Worm (Caenorhabditis elegans) whole organism, late embryonic: ENCODE data around the gene ZC404.1.

Source experiments
- K02D7.2 ChIP-seq: sonication (generic microtip); optimal IDR thresholded peaks from 2 replicates; lab custom pipeline; 2017; ENCODE audit warnings: mild to moderate bottlenecking, missing genetic modification characterization, missing compliant biosample characterization
- ceh-2 ChIP-seq: sonication (generic microtip); optimal IDR thresholded peaks from 2 replicates; lab custom pipeline; 2016; ENCODE audit warnings: missing genotype, missing genetic modification characterization, missing compliant biosample characterization
- ceh-48 ChIP-seq: sonication (generic microtip); optimal IDR thresholded peaks from 2 replicates; lab custom pipeline; 2016; ENCODE audit warnings: missing genetic modification characterization, inconsistent platforms, missing compliant biosample characterization
- hlh-15 ChIP-seq: sonication (generic microtip); optimal IDR thresholded peaks from 2 replicates; lab custom pipeline; 2016; ENCODE audit warnings: missing genetic modification characterization, missing compliant biosample characterization
- pha-4 ChIP-seq: fragments of 150-350 bp; optimal IDR thresholded peaks from 2 replicates; lab custom pipeline; 2018; ENCODE audit warnings: missing biosample characterization, missing genetic modification reagents, missing genetic modification characterization
- pqm-1 ChIP-seq: sonication (generic microtip); optimal IDR thresholded peaks from 2 replicates; lab custom pipeline; 2016; ENCODE audit warnings: missing genetic modification characterization, missing compliant biosample characterization
- rnt-1 ChIP-seq: sonication (generic microtip); optimal IDR thresholded peaks from 2 replicates; lab custom pipeline; 2016; ENCODE audit warnings: missing genetic modification characterization, missing compliant biosample characterization
- sox-2 ChIP-seq: fragments of 200-800 bp; sonication (Bioruptor generic); IDR thresholded peaks from 2 replicates; pipeline ENCODE4 v1.3.6; 2022; ENCODE audit warnings: missing genetic modification reagents, missing genetic modification characterization, missing compliant biosample characterization
- sox-4 ChIP-seq: sonication (generic microtip); optimal IDR thresholded peaks from 2 replicates; lab custom pipeline; 2017; ENCODE audit warnings: mild to moderate bottlenecking, missing genetic modification characterization, inconsistent platforms, missing compliant biosample characterization

DNA sequence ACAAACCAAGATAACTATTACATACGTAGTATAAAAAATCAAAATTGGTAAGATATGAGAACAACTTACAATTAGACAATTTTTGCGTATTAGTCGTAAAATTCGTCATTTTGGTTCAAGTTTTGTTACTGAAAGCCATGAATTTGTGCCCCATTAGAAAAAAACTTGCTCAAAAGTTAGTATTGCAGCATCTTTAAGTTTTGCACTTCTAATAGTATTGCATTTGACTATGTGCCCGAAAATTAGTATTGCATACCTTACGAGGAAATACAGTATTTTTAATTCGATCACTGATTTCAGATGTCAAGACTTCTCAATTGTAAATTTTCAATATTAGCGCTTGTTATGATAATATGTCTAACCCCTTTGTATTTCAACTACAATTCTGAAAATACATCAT, 27.5 kb downstream of the ZC404.1 start, which contains the start of gene T15B7.8:
- TF ChIP-seq sox-4 (tag; lab: Kevin White, UChicago), result no peak
- TF ChIP-seq rnt-1 (tag; lab: Kevin White, UChicago), result no peak
- no peak for TF ChIP-seq ceh-48 (tag; lab: Kevin White, UChicago)
- TF ChIP-seq pqm-1 (tag; lab: Kevin White, UChicago), result no peak
- TF ChIP-seq sox-2 (GFP tag; lab: Robert Waterston, UW), result no peak
- no peak for TF ChIP-seq K02D7.2 (tag; lab: Kevin White, UChicago)
- no peak for TF ChIP-seq pha-4
- TF ChIP-seq ceh-2 (tag; lab: Kevin White, UChicago), result no peak
- no peak for TF ChIP-seq hlh-15 (tag; lab: Kevin White, UChicago)
